Worm (Caenorhabditis elegans) whole organism, L3 larva: ENCODE data around the gene nas-28.

Experiments
- R02D3.7 ChIP-seq: fragments of 150-350 bp; optimal IDR thresholded peaks from 2 replicates; lab custom pipeline; 2014; ENCODE audit warnings: missing biosample characterization, missing genetic modification characterization
- ZK546.5 ChIP-seq: sonication (generic microtip); optimal IDR thresholded peaks from 2 replicates; lab custom pipeline; 2017; ENCODE audit warnings: missing biosample characterization, missing genetic modification characterization
- aly-2 ChIP-seq: fragments of 150-350 bp; optimal IDR thresholded peaks from 2 replicates; lab custom pipeline; 2014; ENCODE audit warnings: missing biosample characterization, missing genetic modification characterization
- ama-1 ChIP-seq: fragments of 150-350 bp; optimal IDR thresholded peaks from 2 replicates; lab custom pipeline; 2018
- ceh-16 ChIP-seq: sonication (generic microtip); optimal IDR thresholded peaks from 2 replicates; lab custom pipeline; 2017; ENCODE audit warnings: missing biosample characterization, missing genetic modification characterization
- ceh-28 ChIP-seq: fragments of 150-350 bp; optimal IDR thresholded peaks from 2 replicates; lab custom pipeline; 2014; ENCODE audit warnings: missing biosample characterization, missing genetic modification reagents, missing genetic modification characterization
- ceh-82 ChIP-seq: fragments of 150-350 bp; optimal IDR thresholded peaks from 2 replicates; lab custom pipeline; 2014; ENCODE audit warnings: missing biosample characterization, missing genetic modification characterization
- ceh-9 ChIP-seq: sonication (generic microtip); optimal IDR thresholded peaks from 2 replicates; lab custom pipeline; 2018; ENCODE audit warnings: missing biosample characterization, missing genetic modification characterization
- daf-12 ChIP-seq: fragments of 150-350 bp; optimal IDR thresholded peaks from 2 replicates; lab custom pipeline; 2014; ENCODE audit warnings: missing biosample characterization, missing genetic modification reagents, missing genetic modification characterization
- egl-27 ChIP-seq: sonication (generic microtip); optimal IDR thresholded peaks from 4 replicates; lab custom pipeline; 2017; ENCODE audit warnings: missing biosample characterization, missing genetic modification reagents, missing genetic modification characterization
- egl-5 ChIP-seq: fragments of 150-350 bp; optimal IDR thresholded peaks from 2 replicates; lab custom pipeline; 2017; ENCODE audit warnings: missing biosample characterization, missing genetic modification reagents, missing genetic modification characterization, inconsistent platforms
- elt-1 ChIP-seq: fragments of 150-350 bp; optimal IDR thresholded peaks from 2 replicates; lab custom pipeline; 2014; ENCODE audit warnings: missing biosample characterization, missing genetic modification characterization
- elt-2 ChIP-seq: sonication (generic microtip); optimal IDR thresholded peaks from 2 replicates; lab custom pipeline; 2016; ENCODE audit warnings: missing genetic modification reagents, mild to moderate bottlenecking, missing genetic modification characterization, missing compliant biosample characterization
- elt-3 ChIP-seq, 3 experiments: fragments of 150-350 bp in 1 of 3; sonication (generic microtip) in 2 of 3; optimal IDR thresholded peaks; 2 replicates in 2 of 3; 4 replicates in 1 of 3; lab custom pipeline; 2014 to 2017; ENCODE audit warnings: missing biosample characterization in 3 of 3, missing genetic modification characterization in 3 of 3
- eor-1 ChIP-seq, 2 experiments: fragments of 150-350 bp; optimal IDR thresholded peaks; 2 replicates each; lab custom pipeline; 2014 to 2018; ENCODE audit warnings: missing biosample characterization in 2 of 2, missing genetic modification characterization in 2 of 2
- fkh-10 ChIP-seq: sonication (generic microtip); optimal IDR thresholded peaks from 2 replicates; lab custom pipeline; 2017; ENCODE audit warnings: missing biosample characterization, missing genetic modification reagents, missing genetic modification characterization
- fkh-2 ChIP-seq: fragments of 150-350 bp; optimal IDR thresholded peaks from 2 replicates; lab custom pipeline; 2014; ENCODE audit warnings: missing biosample characterization, missing genetic modification reagents, missing genetic modification characterization
- fos-1 ChIP-seq: fragments of 150-350 bp; optimal IDR thresholded peaks from 2 replicates; lab custom pipeline; 2014; ENCODE audit warnings: missing biosample characterization, missing genetic modification characterization
- hmg-11 ChIP-seq: sonication (generic microtip); optimal IDR thresholded peaks from 2 replicates; lab custom pipeline; 2016; ENCODE audit warnings: missing genetic modification characterization, missing compliant biosample characterization
- jun-1 ChIP-seq: fragments of 150-350 bp; optimal IDR thresholded peaks from 2 replicates; lab custom pipeline; 2014; ENCODE audit warnings: missing biosample characterization, missing genetic modification reagents, missing genetic modification characterization
- lin-15B ChIP-seq: fragments of 150-350 bp; optimal IDR thresholded peaks from 2 replicates; lab custom pipeline; 2014; ENCODE audit warnings: missing biosample characterization, missing genetic modification characterization
- lin-39 ChIP-seq: fragments of 150-350 bp; optimal IDR thresholded peaks from 2 replicates; lab custom pipeline; 2018; ENCODE audit warnings: missing biosample characterization, missing genetic modification reagents, missing genetic modification characterization
- lsy-12 ChIP-seq: sonication (generic microtip); optimal IDR thresholded peaks from 2 replicates; lab custom pipeline; 2016; ENCODE audit warnings: mild to moderate bottlenecking, missing genetic modification characterization, missing compliant biosample characterization
- mdl-1 ChIP-seq: fragments of 150-350 bp; optimal IDR thresholded peaks from 2 replicates; lab custom pipeline; 2014; ENCODE audit warnings: missing biosample characterization, missing genetic modification characterization
- mml-1 ChIP-seq: fragments of 150-350 bp; sonication (generic microtip); optimal IDR thresholded peaks from 3 replicates; lab custom pipeline; 2014; ENCODE audit warnings: missing biosample characterization, missing genetic modification characterization
- nfya-1 ChIP-seq: sonication (generic microtip); optimal IDR thresholded peaks from 2 replicates; lab custom pipeline; 2017; ENCODE audit warnings: missing genetic modification characterization, mild to moderate bottlenecking, missing compliant biosample characterization, antibody characterized with exemption, moderate library complexity; ENCODE audit not compliant: insufficient read depth
- nhr-11 ChIP-seq: fragments of 150-350 bp; optimal IDR thresholded peaks from 2 replicates; lab custom pipeline; 2014; ENCODE audit warnings: missing biosample characterization, missing genetic modification characterization
- nhr-12 ChIP-seq: fragments of 150-350 bp; optimal IDR thresholded peaks from 2 replicates; lab custom pipeline; 2014; ENCODE audit warnings: missing biosample characterization, missing genetic modification characterization
- nhr-23 ChIP-seq: fragments of 150-350 bp; optimal IDR thresholded peaks from 2 replicates; lab custom pipeline; 2014; ENCODE audit warnings: missing biosample characterization, missing genetic modification reagents, missing genetic modification characterization
- nhr-237 ChIP-seq: fragments of 150-350 bp; optimal IDR thresholded peaks from 2 replicates; lab custom pipeline; 2014; ENCODE audit warnings: missing biosample characterization, missing genetic modification characterization
- nhr-25 ChIP-seq: sonication (generic microtip); optimal IDR thresholded peaks from 2 replicates; lab custom pipeline; 2017; ENCODE audit warnings: missing biosample characterization, missing genetic modification characterization
- nhr-28 ChIP-seq: fragments of 150-350 bp; optimal IDR thresholded peaks from 2 replicates; lab custom pipeline; 2014; ENCODE audit warnings: missing biosample characterization, missing genetic modification characterization
- nhr-43 ChIP-seq: sonication (generic microtip); optimal IDR thresholded peaks from 2 replicates; lab custom pipeline; 2016; ENCODE audit warnings: mild to moderate bottlenecking, missing genetic modification characterization, missing compliant biosample characterization; ENCODE audit not compliant: poor library complexity, severe bottlenecking
- nhr-67 ChIP-seq: fragments of 150-350 bp; optimal IDR thresholded peaks from 2 replicates; lab custom pipeline; 2014; ENCODE audit warnings: missing biosample characterization, missing genetic modification characterization
- nhr-76 ChIP-seq: fragments of 150-350 bp; sonication (generic microtip); optimal IDR thresholded peaks from 5 replicates; lab custom pipeline; 2014; ENCODE audit warnings: missing biosample characterization, missing genetic modification characterization
- nhr-77 ChIP-seq: fragments of 150-350 bp; optimal IDR thresholded peaks from 2 replicates; lab custom pipeline; 2014; ENCODE audit warnings: missing biosample characterization, missing genetic modification characterization
- pha-4 ChIP-seq: fragments of 150-350 bp; optimal IDR thresholded peaks from 2 replicates; lab custom pipeline; 2014; ENCODE audit warnings: missing biosample characterization, missing genetic modification reagents, missing genetic modification characterization
- pqm-1 ChIP-seq: fragments of 150-350 bp; optimal IDR thresholded peaks from 2 replicates; lab custom pipeline; 2017; ENCODE audit warnings: missing biosample characterization, missing genetic modification characterization, inconsistent platforms
- sea-2 ChIP-seq: fragments of 150-350 bp; sonication (generic microtip); optimal IDR thresholded peaks from 4 replicates; lab custom pipeline; 2014; ENCODE audit warnings: missing biosample characterization, missing genetic modification reagents, missing genetic modification characterization
- skn-1 ChIP-seq: fragments of 150-350 bp; optimal IDR thresholded peaks from 2 replicates; lab custom pipeline; 2014; ENCODE audit warnings: missing biosample characterization, missing genetic modification characterization
- snpc-4 ChIP-seq: fragments of 150-350 bp; optimal IDR thresholded peaks from 2 replicates; lab custom pipeline; 2014; ENCODE audit warnings: missing biosample characterization, missing genetic modification characterization
- tbx-2 ChIP-seq: sonication (generic microtip); optimal IDR thresholded peaks from 2 replicates; lab custom pipeline; 2016; ENCODE audit warnings: mild to moderate bottlenecking, missing genetic modification characterization, missing compliant biosample characterization
- unc-39 ChIP-seq: sonication (generic microtip); optimal IDR thresholded peaks from 4 replicates; lab custom pipeline; 2017; ENCODE audit warnings: missing biosample characterization, missing genetic modification characterization
- unc-62 ChIP-seq: fragments of 150-350 bp; sonication (generic microtip); optimal IDR thresholded peaks from 4 replicates; lab custom pipeline; 2014; ENCODE audit warnings: missing biosample characterization, missing genetic modification reagents, missing genetic modification characterization
- zag-1 ChIP-seq: fragments of 150-350 bp; optimal IDR thresholded peaks from 2 replicates; lab custom pipeline; 2014; ENCODE audit warnings: missing biosample characterization, missing genetic modification characterization
- ztf-11 ChIP-seq: fragments of 150-350 bp; optimal IDR thresholded peaks from 2 replicates; lab custom pipeline; 2014; ENCODE audit warnings: missing biosample characterization, missing genetic modification characterization
- ztf-4 ChIP-seq: fragments of 150-350 bp; optimal IDR thresholded peaks from 2 replicates; lab custom pipeline; 2014; ENCODE audit warnings: missing biosample characterization, missing genetic modification characterization

The nas-28 gene

ce11 chrIII:6173020-6173597 is 9.9 kb downstream of the nas-28 start, which contains the start of the genes abcf-3 and F42A10.5:
abcf-3 (plus strand) TSS chrIII:6173403.
F42A10.5 (minus strand) TSS chrIII:6173477.
- TF ChIP-seq nhr-237 (tag; lab: Kevin White, UChicago) (no peak), ZK546.5 (tag; lab: Kevin White, UChicago) (no peak), ztf-4 (tag; lab: Kevin White, UChicago) (peak; percentile 42), nhr-67 (tag; lab: Kevin White, UChicago) (no peak), R02D3.7 (tag; lab: Kevin White, UChicago) (no peak), nhr-23 (tag; lab: Kevin White, UChicago) (peak; percentile 72), nhr-77 (tag; lab: Kevin White, UChicago) (no peak), nhr-28 (tag; lab: Kevin White, UChicago) (no peak), nhr-43 (tag; lab: Kevin White, UChicago) (peak; percentile 50), lin-15B (tag; lab: Kevin White, UChicago) (peak; percentile 74), sea-2 (no peak), unc-62 (GFP tag; lab: Kevin White, UChicago) (no peak), egl-27 (tag; lab: Kevin White, UChicago) (no peak), nhr-11 (tag; lab: Kevin White, UChicago) (peak; percentile 28), ceh-28 (peak; percentile 12), fos-1 (tag; lab: Kevin White, UChicago) (no peak), ceh-9 (tag; lab: Kevin White, UChicago) (no peak), fkh-10 (no peak), snpc-4 (tag; lab: Kevin White, UChicago) (no peak), eor-1 (tag; optimal IDR thresholded peaks at IDR 0.05; lab: Kevin White, UChicago) (no peak), unc-39 (tag; lab: Kevin White, UChicago) (no peak), elt-2 (peak; percentile 34), nhr-12 (no peak), fkh-2 (tag; lab: Kevin White, UChicago) (no peak), elt-1 (tag; lab: Kevin White, UChicago) (no peak), egl-5 (tag; lab: Kevin White, UChicago) (no peak), lin-39 (tag; lab: Kevin White, UChicago) (peak; percentile 14), mdl-1 (tag; lab: Kevin White, UChicago) (no peak), tbx-2 (tag; lab: Kevin White, UChicago) (peak; percentile 12), elt-3 (tag; optimal IDR thresholded peaks at IDR 0.05; lab: Kevin White, UChicago) (no peak), skn-1 (tag; lab: Kevin White, UChicago) (peak; percentile 6), daf-12 (tag; lab: Kevin White, UChicago) (no peak), ceh-82 (no peak), pha-4 (tag; lab: Kevin White, UChicago) (peak; percentile 79), pqm-1 (tag; lab: Kevin White, UChicago) (no peak), jun-1 (tag; lab: Kevin White, UChicago) (no peak), aly-2 (tag; lab: Kevin White, UChicago) (no peak), lsy-12 (tag; lab: Kevin White, UChicago) (peak; percentile 25), nhr-76 (tag; lab: Kevin White, UChicago) (no peak), nhr-25 (tag; lab: Kevin White, UChicago) (peak; percentile 44), mml-1 (tag; lab: Kevin White, UChicago) (no peak), zag-1 (tag; lab: Kevin White, UChicago) (no peak), hmg-11 (no peak), ztf-11 (tag; lab: Kevin White, UChicago) (no peak), nfya-1 (tag; lab: Kevin White, UChicago) (peak; percentile 77), ceh-16 (tag; lab: Kevin White, UChicago) (no peak), ama-1 (no peak)
